Fruit fly (Drosophila melanogaster): ENCODE measurements around the gene knk.

DNA sequence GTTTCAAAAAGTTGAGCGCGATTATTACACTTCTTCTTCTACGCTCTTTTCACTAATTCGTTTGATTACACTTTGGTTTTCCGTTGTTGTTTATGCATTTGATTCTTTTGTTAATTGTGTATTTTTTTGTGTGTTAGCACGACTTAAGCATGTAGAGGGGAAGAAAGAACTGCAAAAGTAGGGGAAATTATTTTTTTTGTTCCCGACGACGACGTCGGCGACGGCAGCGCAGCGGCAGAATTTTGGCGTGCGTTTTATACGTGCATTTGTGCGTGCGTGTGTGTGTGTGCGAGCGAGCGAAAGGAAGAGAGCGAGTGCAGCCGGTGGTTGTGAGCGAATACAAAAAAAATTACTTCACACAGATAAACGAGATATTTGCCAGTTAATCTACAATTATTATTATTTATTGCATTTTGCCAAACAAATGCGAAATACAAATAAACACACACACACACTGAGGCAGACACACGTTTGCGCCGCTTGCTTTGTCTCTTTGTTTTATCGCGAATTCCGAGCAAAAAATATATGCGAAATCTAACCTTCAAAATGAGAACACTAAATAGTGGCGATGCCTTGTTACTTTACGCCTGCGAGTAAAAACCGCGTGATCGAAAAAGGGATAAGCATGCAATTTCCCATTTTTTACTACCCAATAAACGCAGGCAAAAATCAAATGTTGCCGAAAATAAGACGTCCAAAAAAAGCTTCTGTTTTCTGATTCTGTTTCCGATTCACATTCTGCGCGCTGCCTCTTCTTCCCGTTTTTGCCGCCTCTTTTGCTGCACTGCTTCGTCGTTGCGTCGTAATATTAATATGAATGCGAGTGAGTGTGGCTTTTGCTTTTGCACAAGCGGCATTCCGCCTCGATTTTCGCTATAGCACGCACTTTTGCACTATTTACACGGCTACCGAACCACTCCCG lies 8.2 kb upstream of the knk start:
- TF ChIP-seq CG8478 (optimal IDR thresholded peaks at IDR 0.05) (no peak), CTCF (optimal IDR thresholded peaks at IDR 0.05) (no peak)

Data from S2 (cell line).